Worm (Caenorhabditis elegans) whole organism, L4/young adult: ENCODE data around the gene str-153.

Experiments
- W03F9.2 ChIP-seq: fragments of 150-350 bp; optimal IDR thresholded peaks from 2 replicates; lab custom pipeline; 2014; ENCODE audit warnings: missing biosample characterization, missing genetic modification characterization
- dao-5 ChIP-seq: sonication (generic microtip); optimal IDR thresholded peaks from 2 replicates; lab custom pipeline; 2016; ENCODE audit warnings: missing genotype, missing genetic modification characterization, moderate library complexity, missing compliant biosample characterization
- him-1 ChIP-seq: sonication (generic microtip); optimal IDR thresholded peaks from 2 replicates; lab custom pipeline; 2016; ENCODE audit warnings: missing genotype, missing genetic modification reagents, missing genetic modification characterization, missing compliant biosample characterization

ce11 chrIV:4915689-4916088 lies 18.5 kb upstream of the str-153 start, which contains the start of gene str-155:
- TF ChIP-seq him-1 (tag; lab: Kevin White, UChicago): no peak
- no peak for TF ChIP-seq W03F9.2 (tag; lab: Kevin White, UChicago)
- TF ChIP-seq dao-5 (tag; lab: Kevin White, UChicago): no peak
